Fruit fly (Drosophila melanogaster) whole organism: ENCODE data around the gene CheB98a.

Experiments
- EcR ChIP-seq, 2 experiments: fragments of >200 bp; optimal IDR thresholded peaks; 2 replicates each; lab custom pipeline; 2017; ENCODE audit warnings: missing biosample characterization in 2 of 2, missing genetic modification characterization in 2 of 2, missing genetic modification reagents in 2 of 2
- pan ChIP-seq: fragments of >200 bp; optimal IDR thresholded peaks from 2 replicates; lab custom pipeline; 2017
- psq ChIP-seq: fragments of >200 bp; optimal IDR thresholded peaks from 2 replicates; lab custom pipeline; 2017
- usp ChIP-seq: fragments of >200 bp; optimal IDR thresholded peaks from 2 replicates; lab custom pipeline; 2017; ENCODE audit warnings: missing biosample characterization, missing genetic modification characterization, mixed read lengths

DNA sequence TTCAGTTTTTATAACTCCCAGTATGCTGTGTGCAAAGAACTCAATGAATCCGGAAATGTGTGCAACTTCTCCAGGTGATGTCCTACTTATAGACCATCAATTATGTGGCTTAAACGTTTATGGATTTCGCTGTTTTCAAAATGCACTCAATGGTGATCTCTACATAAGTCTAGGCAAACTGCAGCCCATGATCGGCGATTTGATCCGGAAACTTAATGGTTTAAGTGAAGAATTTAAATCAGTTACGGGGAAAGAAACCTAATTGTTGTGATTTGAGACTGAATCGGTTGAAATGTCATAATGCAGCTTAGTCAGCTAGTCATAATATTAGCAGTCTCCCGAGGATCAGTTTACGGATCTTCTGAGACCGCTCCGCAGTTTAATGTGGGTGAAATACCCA, 16.3 kb upstream of the CheB98a start, which contains the start of gene intr:
- no peak for TF ChIP-seq EcR (GFP tag; optimal IDR thresholded peaks at IDR 0.05; lab: Kevin White, UChicago)
- no peak for TF ChIP-seq pan (lab: Kevin White, UChicago)
- no peak for TF ChIP-seq usp (GFP tag; lab: Kevin White, UChicago)
- TF ChIP-seq psq (lab: Kevin White, UChicago), result no peak
